Worm (Caenorhabditis elegans) whole organism, L2 larva: ENCODE results near the gene C35A11.2.

Experiments
- C34F6.9 ChIP-seq: fragments of 150-350 bp; optimal IDR thresholded peaks from 2 replicates; lab custom pipeline; 2014; ENCODE audit warnings: missing biosample characterization, missing genetic modification characterization
- F13H6.1 ChIP-seq: sonication (generic microtip); optimal IDR thresholded peaks from 2 replicates; lab custom pipeline; 2016; ENCODE audit warnings: missing genetic modification characterization, missing compliant biosample characterization
- R02D3.7 ChIP-seq: fragments of 150-350 bp; optimal IDR thresholded peaks from 2 replicates; lab custom pipeline; 2014; ENCODE audit warnings: missing biosample characterization, missing genetic modification characterization
- Y55F3AM.14 ChIP-seq: fragments of 200-800 bp; sonication (Bioruptor generic); optimal IDR thresholded peaks from 2 replicates; lab custom pipeline; 2018; ENCODE audit warnings: mild to moderate bottlenecking, missing genetic modification characterization, missing compliant biosample characterization
- alr-1 ChIP-seq: fragments of 150-350 bp; optimal IDR thresholded peaks from 2 replicates; lab custom pipeline; 2014; ENCODE audit warnings: missing biosample characterization, missing genetic modification characterization
- aly-2 ChIP-seq: fragments of 150-350 bp; optimal IDR thresholded peaks from 2 replicates; lab custom pipeline; 2014; ENCODE audit warnings: missing biosample characterization, missing genetic modification characterization
- ama-1 ChIP-seq: fragments of 150-350 bp; optimal IDR thresholded peaks from 2 replicates; lab custom pipeline; 2018; ENCODE audit warnings: inconsistent platforms
- blmp-1 ChIP-seq: sonication (generic microtip); optimal IDR thresholded peaks from 2 replicates; lab custom pipeline; 2017; ENCODE audit warnings: missing genetic modification characterization, mild to moderate bottlenecking, missing compliant biosample characterization, antibody characterized with exemption, moderate library complexity; ENCODE audit not compliant: insufficient read depth
- ceh-16 ChIP-seq: fragments of 150-350 bp; optimal IDR thresholded peaks from 2 replicates; lab custom pipeline; 2014; ENCODE audit warnings: missing biosample characterization, missing genetic modification characterization
- crh-2 ChIP-seq: sonication (generic microtip); optimal IDR thresholded peaks from 2 replicates; lab custom pipeline; 2017; ENCODE audit warnings: missing biosample characterization, missing genetic modification characterization
- egl-27 ChIP-seq: sonication (generic microtip); optimal IDR thresholded peaks from 3 replicates; lab custom pipeline; 2017; ENCODE audit warnings: missing biosample characterization, missing genetic modification reagents, missing genetic modification characterization
- elt-1 ChIP-seq: fragments of 150-350 bp; optimal IDR thresholded peaks from 2 replicates; lab custom pipeline; 2014; ENCODE audit warnings: missing biosample characterization, missing genetic modification characterization
- elt-3 ChIP-seq: sonication (generic microtip); optimal IDR thresholded peaks from 2 replicates; lab custom pipeline; 2017; ENCODE audit warnings: missing biosample characterization, missing genetic modification characterization
- fos-1 ChIP-seq: fragments of 150-350 bp; optimal IDR thresholded peaks from 2 replicates; lab custom pipeline; 2014; ENCODE audit warnings: missing biosample characterization, missing genetic modification characterization
- gmeb-1 ChIP-seq: fragments of 150-350 bp; optimal IDR thresholded peaks from 2 replicates; lab custom pipeline; 2014; ENCODE audit warnings: missing biosample characterization, missing genetic modification characterization
- lin-13 ChIP-seq: fragments of 150-350 bp; optimal IDR thresholded peaks from 2 replicates; lab custom pipeline; 2014; ENCODE audit warnings: missing biosample characterization, missing genetic modification reagents, missing genetic modification characterization
- lin-39 ChIP-seq: fragments of 150-350 bp; optimal IDR thresholded peaks from 2 replicates; lab custom pipeline; 2014; ENCODE audit warnings: missing biosample characterization, missing genetic modification reagents, missing genetic modification characterization
- lsy-2 ChIP-seq, 2 experiments: fragments of 150-350 bp in 1 of 2; sonication (generic microtip) in 1 of 2; optimal IDR thresholded peaks; 2 replicates each; lab custom pipeline; 2014 to 2017; ENCODE audit warnings: missing biosample characterization in 2 of 2, missing genetic modification characterization in 2 of 2
- mab-5 ChIP-seq: fragments of 150-350 bp; optimal IDR thresholded peaks from 2 replicates; lab custom pipeline; 2014; ENCODE audit warnings: missing biosample characterization, missing genetic modification characterization
- mbf-1 ChIP-seq: sonication (generic microtip); optimal IDR thresholded peaks from 2 replicates; lab custom pipeline; 2017; ENCODE audit warnings: missing biosample characterization, missing genetic modification characterization
- mdl-1 ChIP-seq, 2 experiments: fragments of 150-350 bp in 1 of 2; sonication (generic microtip) in 1 of 2; optimal IDR thresholded peaks; 2 replicates each; lab custom pipeline; 2017; ENCODE audit warnings: missing biosample characterization in 2 of 2, missing genetic modification characterization in 2 of 2
- nhr-10 ChIP-seq: sonication (generic microtip); optimal IDR thresholded peaks from 2 replicates; lab custom pipeline; 2017; ENCODE audit warnings: missing biosample characterization, missing genetic modification characterization
- nhr-11 ChIP-seq: fragments of 150-350 bp; optimal IDR thresholded peaks from 2 replicates; lab custom pipeline; 2014; ENCODE audit warnings: missing biosample characterization, missing genetic modification characterization
- nhr-12 ChIP-seq: fragments of 150-350 bp; optimal IDR thresholded peaks from 2 replicates; lab custom pipeline; 2014; ENCODE audit warnings: missing biosample characterization, missing genetic modification characterization
- nhr-129 ChIP-seq: fragments of 150-350 bp; optimal IDR thresholded peaks from 2 replicates; lab custom pipeline; 2014; ENCODE audit warnings: missing biosample characterization, missing genetic modification characterization
- nhr-21 ChIP-seq: fragments of 150-350 bp; optimal IDR thresholded peaks from 2 replicates; lab custom pipeline; 2014; ENCODE audit warnings: missing biosample characterization, missing genetic modification characterization
- nhr-23 ChIP-seq: fragments of 150-350 bp; optimal IDR thresholded peaks from 2 replicates; lab custom pipeline; 2014; ENCODE audit warnings: missing biosample characterization, missing genetic modification reagents, missing genetic modification characterization
- nhr-25 ChIP-seq: fragments of 150-350 bp; sonication (generic microtip); optimal IDR thresholded peaks from 3 replicates; lab custom pipeline; 2014; ENCODE audit warnings: missing biosample characterization, missing genetic modification characterization
- nhr-6 ChIP-seq: fragments of 150-350 bp; optimal IDR thresholded peaks from 2 replicates; lab custom pipeline; 2014; ENCODE audit warnings: missing biosample characterization, missing genetic modification characterization
- nhr-77 ChIP-seq: fragments of 150-350 bp; optimal IDR thresholded peaks from 2 replicates; lab custom pipeline; 2014; ENCODE audit warnings: missing biosample characterization, missing genetic modification characterization
- peb-1 ChIP-seq: fragments of 150-350 bp; optimal IDR thresholded peaks from 2 replicates; lab custom pipeline; 2014; ENCODE audit warnings: missing biosample characterization, missing genetic modification characterization
- sem-4 ChIP-seq: fragments of 150-350 bp; optimal IDR thresholded peaks from 2 replicates; lab custom pipeline; 2014; ENCODE audit warnings: missing biosample characterization, missing genetic modification reagents, missing genetic modification characterization
- sma-3 ChIP-seq: sonication (generic microtip); optimal IDR thresholded peaks from 2 replicates; lab custom pipeline; 2016; ENCODE audit warnings: missing genetic modification reagents, missing genetic modification characterization, missing compliant biosample characterization
- sma-9 ChIP-seq, 2 experiments: fragments of 150-350 bp in 1 of 2; sonication (generic microtip) in 1 of 2; optimal IDR thresholded peaks; 2 replicates each; lab custom pipeline; 2014 to 2016; ENCODE audit warnings: missing genetic modification characterization in 2 of 2, mild to moderate bottlenecking in 1 of 2, missing biosample characterization in 1 of 2, missing compliant biosample characterization in 1 of 2, missing genetic modification reagents in 1 of 2, moderate library complexity in 1 of 2
- snpc-4 ChIP-seq: fragments of 150-350 bp; optimal IDR thresholded peaks from 2 replicates; lab custom pipeline; 2014; ENCODE audit warnings: missing biosample characterization, missing genetic modification characterization
- unc-39 ChIP-seq: fragments of 150-350 bp; optimal IDR thresholded peaks from 2 replicates; lab custom pipeline; 2014; ENCODE audit warnings: missing biosample characterization, missing genetic modification characterization
- unc-55 ChIP-seq: fragments of 150-350 bp; sonication (generic microtip); optimal IDR thresholded peaks from 3 replicates; lab custom pipeline; 2014; ENCODE audit warnings: missing biosample characterization, missing genetic modification reagents, missing genetic modification characterization
- zag-1 ChIP-seq: fragments of 150-350 bp; optimal IDR thresholded peaks from 2 replicates; lab custom pipeline; 2014; ENCODE audit warnings: missing biosample characterization, missing genetic modification characterization
- ztf-11 ChIP-seq: sonication (generic microtip); optimal IDR thresholded peaks from 2 replicates; lab custom pipeline; 2017; ENCODE audit warnings: missing biosample characterization, missing genetic modification characterization
- ztf-4 ChIP-seq: fragments of 150-350 bp; optimal IDR thresholded peaks from 2 replicates; lab custom pipeline; 2014; ENCODE audit warnings: missing biosample characterization, missing genetic modification characterization

C35A11.2 gene

DNA sequence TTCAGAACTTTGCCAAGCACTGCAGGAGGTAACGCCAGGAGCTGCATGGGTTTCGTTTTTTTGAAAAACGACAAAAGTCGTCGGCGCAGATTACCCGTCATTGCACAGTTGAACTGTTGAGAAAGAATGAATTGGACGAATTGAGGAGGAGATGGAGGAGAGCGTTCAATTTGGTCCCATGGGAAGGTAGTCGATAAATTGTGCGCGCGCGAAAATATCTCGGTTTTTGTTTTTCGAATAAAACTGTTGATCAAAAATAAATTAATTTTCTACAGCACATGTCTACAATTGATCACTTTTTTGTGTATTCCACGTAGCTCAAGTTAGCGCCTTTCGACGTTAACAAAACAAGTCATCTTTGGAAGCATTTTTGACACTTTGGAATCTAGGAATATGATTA is 33.8 kb downstream of the C35A11.2 start, which contains the start of gene F08F3.6:
Gene F08F3.6, minus strand, starts transcription at position 153 of the 400 bp plus-strand sequence.
- TF ChIP-seq ztf-4 (tag; lab: Kevin White, UChicago) = no peak
- TF ChIP-seq zag-1 (tag; lab: Kevin White, UChicago) = no peak
- no peak for TF ChIP-seq lin-39 (tag; lab: Kevin White, UChicago)
- TF ChIP-seq sem-4 (tag; lab: Kevin White, UChicago) = no peak
- no peak for TF ChIP-seq lin-13 (GFP tag; lab: Kevin White, UChicago)
- TF ChIP-seq sma-3 (GFP tag; lab: Kevin White, UChicago) = no peak
- TF ChIP-seq nhr-6 (tag; lab: Kevin White, UChicago) = no peak

DNA sequence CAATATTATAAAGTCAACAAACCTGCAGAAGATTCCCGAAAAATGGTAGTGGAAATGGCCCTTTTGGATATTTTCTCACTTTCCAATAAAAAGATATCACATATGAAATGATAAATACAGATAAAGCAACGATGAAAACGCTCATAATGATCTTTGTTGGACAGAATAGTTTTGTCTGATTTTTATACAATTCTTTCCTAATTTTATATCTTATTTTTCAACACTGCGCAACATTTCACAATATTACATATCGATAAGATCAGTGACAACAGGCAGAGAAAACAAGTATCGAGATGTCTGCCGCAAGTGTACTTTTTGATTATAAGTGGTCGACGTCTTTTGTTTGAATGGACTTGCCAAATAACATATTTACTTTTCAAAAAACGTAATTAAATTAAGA is 37.0 kb downstream of the C35A11.2 start, which contains the start of gene cyp-14A5:
Gene cyp-14A5, minus strand, starts transcription at position 163 of the 400 bp plus-strand sequence.
- TF ChIP-seq elt-3 = no peak
- peak; percentile 26 for TF ChIP-seq nhr-129 (tag; lab: Kevin White, UChicago)

DNA sequence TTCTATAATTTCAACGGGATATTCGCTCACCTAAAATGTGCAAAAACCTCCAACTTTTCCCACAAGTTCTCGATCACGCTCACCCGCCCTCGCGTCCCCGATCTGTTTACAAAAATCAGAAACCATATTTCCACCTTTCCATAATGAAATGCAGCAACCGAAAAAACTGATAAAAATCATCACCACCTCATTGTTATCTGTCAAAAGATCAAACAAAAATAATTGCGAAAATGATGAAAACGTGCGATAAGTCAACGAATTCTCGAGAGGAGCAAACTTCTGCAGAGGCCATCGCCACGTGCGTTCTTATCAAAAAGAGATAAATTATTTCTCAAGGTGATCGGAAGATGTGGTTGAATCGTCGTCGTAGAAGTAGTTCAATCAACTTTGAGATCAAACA is 38.9 kb downstream of the C35A11.2 start:
- TF ChIP-seq unc-39 = no peak
- no peak for TF ChIP-seq peb-1 (tag; lab: Kevin White, UChicago)
- no peak for TF ChIP-seq nhr-12 (tag; lab: Kevin White, UChicago)
- TF ChIP-seq ceh-16 = peak; percentile 92
- TF ChIP-seq F13H6.1 (tag; lab: Kevin White, UChicago) = no peak
- no peak for TF ChIP-seq aly-2
- peak; percentile 46 for TF ChIP-seq gmeb-1 (tag; lab: Kevin White, UChicago)
- TF ChIP-seq Y55F3AM.14 (GFP tag; lab: Kevin White, UChicago) = no peak
- no peak for TF ChIP-seq mab-5 (tag; lab: Kevin White, UChicago)
- peak; percentile 43 for TF ChIP-seq egl-27 (tag; lab: Kevin White, UChicago)
- TF ChIP-seq crh-2 (tag; lab: Kevin White, UChicago) = peak; percentile 84
- no peak for TF ChIP-seq ama-1 (lab: Kevin White, UChicago)
- TF ChIP-seq elt-3 = no peak
- no peak for TF ChIP-seq nhr-10
- no peak for TF ChIP-seq sem-4 (tag; lab: Kevin White, UChicago)
- peak; percentile 85 to 93 for TF ChIP-seq mdl-1 (tag; optimal IDR thresholded peaks at IDR 0.05; lab: Kevin White, UChicago)
- TF ChIP-seq nhr-129 (tag; lab: Kevin White, UChicago) = peak; percentile 34
- no peak for TF ChIP-seq zag-1 (tag; lab: Kevin White, UChicago)
- TF ChIP-seq nhr-21 (tag; lab: Kevin White, UChicago) = peak; percentile 73
- peak; percentile 68 for TF ChIP-seq blmp-1 (tag; lab: Kevin White, UChicago)
- TF ChIP-seq lin-13 (GFP tag; lab: Kevin White, UChicago) = no peak
- no peak for TF ChIP-seq lsy-2 (tag; optimal IDR thresholded peaks at IDR 0.05; lab: Kevin White, UChicago)
- TF ChIP-seq C34F6.9 (tag; lab: Kevin White, UChicago) = peak; percentile 0
- no peak for TF ChIP-seq nhr-11 (tag; lab: Kevin White, UChicago)
- TF ChIP-seq mbf-1 (tag; lab: Kevin White, UChicago) = no peak
- TF ChIP-seq nhr-77 (tag; lab: Kevin White, UChicago) = no peak
- TF ChIP-seq snpc-4 (tag; lab: Kevin White, UChicago) = no peak
- peak; percentile 97 for TF ChIP-seq elt-1 (tag; lab: Kevin White, UChicago)
- TF ChIP-seq R02D3.7 = no peak
- peak; percentile 84 for TF ChIP-seq nhr-25
- TF ChIP-seq ztf-11 (tag; lab: Kevin White, UChicago) = no peak
- TF ChIP-seq unc-55 (GFP tag; lab: Kevin White, UChicago) = no peak
- TF ChIP-seq sma-9 (GFP tag; optimal IDR thresholded peaks at IDR 0.05; lab: Kevin White, UChicago) = peak; percentile 97
- TF ChIP-seq sma-9 (tag; optimal IDR thresholded peaks at IDR 0.05; lab: Kevin White, UChicago) = no peak
- peak; percentile 90 for TF ChIP-seq nhr-23
- TF ChIP-seq fos-1 (tag; lab: Kevin White, UChicago) = peak; percentile 97
- TF ChIP-seq sma-3 (GFP tag; lab: Kevin White, UChicago) = peak; percentile 79
- no peak for TF ChIP-seq alr-1 (tag; lab: Kevin White, UChicago)
- peak; percentile 74 for TF ChIP-seq nhr-6 (tag; lab: Kevin White, UChicago)
